Worm (Caenorhabditis elegans) whole organism, mixed stage, embryonic: ENCODE results near the gene C48B4.10.

Source experiments
- ceh-39 ChIP-seq: fragments of 150-350 bp; optimal IDR thresholded peaks from 2 replicates; lab custom pipeline; 2014; ENCODE audit warnings: missing biosample characterization, missing genetic modification characterization
- ceh-43 ChIP-seq: fragments of 200-800 bp; sonication (Bioruptor generic); optimal IDR thresholded peaks from 2 replicates; lab custom pipeline; 2018; ENCODE audit warnings: mild to moderate bottlenecking, missing genetic modification characterization, moderate library complexity, missing compliant biosample characterization
- cnd-1 ChIP-seq: fragments of 200-800 bp; sonication (Bioruptor generic); optimal IDR thresholded peaks from 2 replicates; lab custom pipeline; 2018; ENCODE audit warnings: mild to moderate bottlenecking, missing genetic modification characterization, missing compliant biosample characterization
- hlh-1 ChIP-seq: fragments of 150-350 bp; optimal IDR thresholded peaks from 2 replicates; lab custom pipeline; 2014; ENCODE audit warnings: missing biosample characterization, missing genetic modification reagents, missing genetic modification characterization
- mab-5 ChIP-seq: fragments of 150-350 bp; optimal IDR thresholded peaks from 2 replicates; lab custom pipeline; 2014; ENCODE audit warnings: missing biosample characterization, missing genetic modification characterization
- nhr-12 ChIP-seq: fragments of 150-350 bp; optimal IDR thresholded peaks from 2 replicates; lab custom pipeline; 2014; ENCODE audit warnings: missing biosample characterization, missing genetic modification characterization
- nhr-28 ChIP-seq: fragments of 150-350 bp; optimal IDR thresholded peaks from 2 replicates; lab custom pipeline; 2014; ENCODE audit warnings: missing biosample characterization, missing genetic modification characterization
- nhr-76 ChIP-seq: sonication (generic microtip); optimal IDR thresholded peaks from 2 replicates; lab custom pipeline; 2017; ENCODE audit warnings: missing biosample characterization, missing genetic modification characterization
- unc-62 ChIP-seq: fragments of 150-350 bp; optimal IDR thresholded peaks from 2 replicates; lab custom pipeline; 2014; ENCODE audit warnings: missing biosample characterization, missing genetic modification reagents, missing genetic modification characterization
- zip-8 ChIP-seq: fragments of 150-350 bp; optimal IDR thresholded peaks from 2 replicates; lab custom pipeline; 2014; ENCODE audit warnings: missing biosample characterization, missing genetic modification characterization

DNA sequence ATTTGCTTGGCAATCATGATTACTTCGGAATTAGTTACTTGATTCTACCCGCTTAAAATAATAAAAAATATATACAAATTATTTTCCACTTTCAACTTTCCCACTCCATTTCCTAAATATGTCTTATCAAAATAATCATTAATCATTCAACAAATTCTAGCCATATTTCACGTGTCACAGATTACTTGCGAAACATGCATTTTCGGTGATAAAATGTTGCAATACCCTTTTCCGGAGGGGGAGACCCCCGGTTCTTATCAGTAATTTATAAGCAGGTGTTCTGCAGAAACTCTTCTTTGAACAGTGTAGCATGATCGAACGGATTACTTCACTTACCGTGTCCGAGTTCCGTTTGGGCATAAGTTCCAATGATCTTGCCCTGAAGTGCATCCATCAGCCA lies 25.9 kb upstream of the C48B4.10 start:
- TF ChIP-seq nhr-28 (no peak), ceh-39 (no peak), nhr-76 (tag; lab: Kevin White, UChicago) (no peak), nhr-12 (tag; lab: Kevin White, UChicago) (no peak), unc-62 (no peak), ceh-43 (no peak), mab-5 (tag; lab: Kevin White, UChicago) (no peak), zip-8 (tag; lab: Kevin White, UChicago) (no peak), cnd-1 (tag; lab: Kevin White, UChicago) (no peak), hlh-1 (no peak)
